Worm (Caenorhabditis elegans): Measurements from ENCODE around the gene K11H12.11.

K11H12.11 gene

ce11 chrIV:625947-626548 lies 44.3 kb downstream of the K11H12.11 start (continued):
- TF ChIP-seq dve-1 (tag; optimal IDR thresholded peaks at IDR 0.05; ENCODE audit: insufficient read depth), result peak; percentile 39
- TF ChIP-seq F37D6.2 (tag; optimal IDR thresholded peaks at IDR 0.05), result no peak
- no peak for TF ChIP-seq hlh-30 (tag; optimal IDR thresholded peaks at IDR 0.05; ENCODE audit: insufficient read depth)
- TF ChIP-seq lin-29 (GFP tag; IDR thresholded peaks at IDR 0.05), result no peak
- TF ChIP-seq nhr-42 (GFP tag; IDR thresholded peaks at IDR 0.05), result no peak
- TF ChIP-seq mxl-2 (GFP tag; conservative IDR thresholded peaks at IDR 0.05), result no peak
- TF ChIP-seq tag-97 (GFP tag; IDR thresholded peaks at IDR 0.05), result no peak
- no peak for TF ChIP-seq gei-8 (GFP tag; optimal IDR thresholded peaks at IDR 0.05)
- 0 out of 2 replicates have a peak, but pooled peaks have one; percentile 22 for TF ChIP-seq tra-1 (GFP tag; IDR thresholded peaks at IDR 0.05)
- no peak for TF ChIP-seq hif-1 (tag; optimal IDR thresholded peaks at IDR 0.05)
- no peak for TF ChIP-seq ceh-82 (tag; optimal IDR thresholded peaks at IDR 0.05)
- peak; percentile 44 for TF ChIP-seq hlh-11 (tag; optimal IDR thresholded peaks at IDR 0.05)
- TF ChIP-seq sdz-12 (GFP tag; optimal IDR thresholded peaks at IDR 0.05), result no peak
- TF ChIP-seq saeg-2 (GFP tag; IDR thresholded peaks at IDR 0.05), result no peak
- peak; percentile 43 for TF ChIP-seq nhr-28 (tag; optimal IDR thresholded peaks at IDR 0.05)
- no peak for TF ChIP-seq daf-19 (GFP tag; conservative IDR thresholded peaks at IDR 0.05)
- TF ChIP-seq pha-4 (GFP tag; IDR thresholded peaks at IDR 0.05), result no peak
- TF ChIP-seq pha-4 (tag; optimal IDR thresholded peaks at IDR 0.05), result no peak
- TF ChIP-seq ztf-11 (tag; optimal IDR thresholded peaks at IDR 0.05), result no peak
- no peak for TF ChIP-seq skn-1 (tag; optimal IDR thresholded peaks at IDR 0.05)
- peak in 1 of 2 experiments; percentile 93 for TF ChIP-seq unc-62 (GFP tag; optimal IDR thresholded peaks at IDR 0.05 in 1 of 2)
- TF ChIP-seq unc-62 (tag; optimal IDR thresholded peaks at IDR 0.05), result no peak
- TF ChIP-seq mes-2 (tag; optimal IDR thresholded peaks at IDR 0.05; ENCODE audit: poor library complexity, severe bottlenecking), result no peak
- TF ChIP-seq ces-1 (GFP tag; optimal IDR thresholded peaks at IDR 0.05), result no peak
- TF ChIP-seq duxl-1 (tag; optimal IDR thresholded peaks at IDR 0.05; ENCODE audit: poor library complexity), result no peak
- TF ChIP-seq lir-3 (tag; optimal IDR thresholded peaks at IDR 0.05), result no peak
- no peak for TF ChIP-seq cey-2 (tag; optimal IDR thresholded peaks at IDR 0.05; ENCODE audit: borderline replicate concordance, insufficient read depth)
- no peak for TF ChIP-seq nhr-48 (tag; optimal IDR thresholded peaks at IDR 0.05)
- no peak for TF ChIP-seq zip-2 (tag; optimal IDR thresholded peaks at IDR 0.05)
- no peak for TF ChIP-seq egl-27 (tag; optimal IDR thresholded peaks at IDR 0.05)
- peak; percentile 91 for TF ChIP-seq nhr-76 (tag; optimal IDR thresholded peaks at IDR 0.05)
- TF ChIP-seq ceh-44 (GFP tag; IDR thresholded peaks at IDR 0.05), result no peak
- peak in 1 of 2 experiments; percentile 36 for TF ChIP-seq daf-16 (GFP tag; optimal IDR thresholded peaks at IDR 0.05)
- TF ChIP-seq daf-16 (tag; optimal IDR thresholded peaks at IDR 0.05), result peak; percentile 43

ce11 chrIV:623876-624275 lies 46.5 kb downstream of the K11H12.11 start:
- TF ChIP-seq spr-3 (GFP tag; optimal IDR thresholded peaks at IDR 0.05), result no peak
- no peak for TF ChIP-seq R02D3.7 (tag; optimal IDR thresholded peaks at IDR 0.05)
- no peak for TF ChIP-seq nhr-76 (tag; optimal IDR thresholded peaks at IDR 0.05)
- TF ChIP-seq F44E2.7 (GFP tag; IDR thresholded peaks at IDR 0.05), result no peak
- TF ChIP-seq aly-2 (tag; optimal IDR thresholded peaks at IDR 0.05), result no peak
- peak; percentile 19; the same call in 1 of the 2 replicates for TF ChIP-seq lim-7 (GFP tag; IDR thresholded peaks at IDR 0.05)
- peak in 1 of 2 experiments; percentile 67 for TF ChIP-seq unc-62 (GFP tag; optimal IDR thresholded peaks at IDR 0.05 in 1 of 2)
- TF ChIP-seq unc-62 (tag; optimal IDR thresholded peaks at IDR 0.05), result no peak
- no peak for TF ChIP-seq nhr-28 (tag; optimal IDR thresholded peaks at IDR 0.05)
- no peak for TF ChIP-seq daf-8 (GFP tag; IDR thresholded peaks at IDR 0.05)
- no peak for TF ChIP-seq ztf-11 (tag; optimal IDR thresholded peaks at IDR 0.05)

All from whole organism, L4 larva.